Worm (Caenorhabditis elegans) whole organism, mixed stage, embryonic: ENCODE data around the gene T02H6.6.

Source experiments
- ces-1 ChIP-seq: fragments of 150-350 bp; optimal IDR thresholded peaks from 2 replicates; lab custom pipeline; 2014; ENCODE audit warnings: missing biosample characterization, missing genetic modification reagents, missing genetic modification characterization
- lin-13 ChIP-seq: fragments of 150-350 bp; optimal IDR thresholded peaks from 2 replicates; lab custom pipeline; 2014; ENCODE audit warnings: missing biosample characterization, missing genetic modification characterization
- mls-2 ChIP-seq: sonication (generic microtip); optimal IDR thresholded peaks from 2 replicates; lab custom pipeline; 2016; ENCODE audit warnings: mild to moderate bottlenecking, missing genetic modification characterization, moderate library complexity, missing compliant biosample characterization
- nhr-12 ChIP-seq: fragments of 150-350 bp; optimal IDR thresholded peaks from 2 replicates; lab custom pipeline; 2014; ENCODE audit warnings: missing biosample characterization, missing genetic modification characterization
- nhr-2 ChIP-seq: fragments of 150-350 bp; optimal IDR thresholded peaks from 2 replicates; lab custom pipeline; 2014; ENCODE audit warnings: missing biosample characterization, missing genetic modification characterization
- pha-4 ChIP-seq: fragments of 150-350 bp; optimal IDR thresholded peaks from 2 replicates; lab custom pipeline; 2018; ENCODE audit warnings: missing biosample characterization, missing genetic modification reagents, missing genetic modification characterization
- snpc-4 ChIP-seq: fragments of 150-350 bp; optimal IDR thresholded peaks from 2 replicates; lab custom pipeline; 2014; ENCODE audit warnings: missing biosample characterization, missing genetic modification characterization
- tbx-8 ChIP-seq: fragments of 200-800 bp; sonication (Bioruptor generic); optimal IDR thresholded peaks from 2 replicates; lab custom pipeline; 2018; ENCODE audit warnings: mild to moderate bottlenecking, missing genetic modification characterization, moderate library complexity, missing compliant biosample characterization
- unc-39 ChIP-seq: fragments of 150-350 bp; optimal IDR thresholded peaks from 2 replicates; lab custom pipeline; 2014; ENCODE audit warnings: missing biosample characterization, missing genetic modification characterization
- unc-62 ChIP-seq: fragments of 150-350 bp; optimal IDR thresholded peaks from 2 replicates; lab custom pipeline; 2014; ENCODE audit warnings: missing biosample characterization, missing genetic modification reagents, missing genetic modification characterization
- ztf-11 ChIP-seq: fragments of 150-350 bp; optimal IDR thresholded peaks from 2 replicates; lab custom pipeline; 2014; ENCODE audit warnings: missing biosample characterization, missing genetic modification characterization

DNA sequence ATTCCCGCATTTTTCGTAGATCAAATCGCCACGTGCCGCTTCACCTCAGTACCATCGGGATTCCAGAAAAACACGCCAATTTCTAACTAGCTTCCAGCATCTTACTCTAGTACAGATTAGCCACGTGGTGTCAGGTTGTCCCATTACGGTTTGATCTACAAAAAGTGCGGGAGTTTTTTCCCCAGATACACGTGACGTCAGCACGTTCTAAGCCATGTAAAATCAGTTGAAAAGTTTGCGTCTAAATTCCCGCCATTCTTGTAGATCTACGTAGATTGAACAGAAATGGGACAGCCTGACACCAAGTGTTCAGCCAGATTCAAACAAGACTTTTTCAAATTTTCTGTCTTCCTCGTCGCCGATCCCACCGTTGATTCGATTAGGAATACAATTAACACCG lies 5.0 kb upstream of the T02H6.6 start, which contains the start of gene T02H6.9:
- TF ChIP-seq snpc-4 (tag; lab: Kevin White, UChicago) (no peak), ztf-11 (tag; lab: Kevin White, UChicago) (no peak), nhr-2 (tag; lab: Kevin White, UChicago) (no peak), ces-1 (GFP tag; lab: Kevin White, UChicago) (no peak), unc-39 (tag; lab: Kevin White, UChicago) (no peak), nhr-12 (tag; lab: Kevin White, UChicago) (no peak), tbx-8 (no peak), lin-13 (tag; lab: Kevin White, UChicago) (no peak), pha-4 (tag; lab: Kevin White, UChicago) (no peak), mls-2 (tag; lab: Kevin White, UChicago) (no peak), unc-62 (GFP tag; lab: Kevin White, UChicago) (no peak)
